Worm (Caenorhabditis elegans): ENCODE results near the gene F31E8.5.

F31E8.5 gene

ce11 chrII:6838270-6838878, 31.3 kb upstream of the F31E8.5 start (continued):
- TF ChIP-seq elt-4 (tag; optimal IDR thresholded peaks at IDR 0.05) (no peak), ets-4 (tag; optimal IDR thresholded peaks at IDR 0.05) (no peak), mec-3 (tag; optimal IDR thresholded peaks at IDR 0.05; ENCODE audit: borderline replicate concordance) (no peak), npax-4 (tag; optimal IDR thresholded peaks at IDR 0.05) (no peak), pros-1 (tag; optimal IDR thresholded peaks at IDR 0.05) (no peak), unc-3 (GFP tag; conservative IDR thresholded peaks at IDR 0.05) (peak; percentile 84), unc-3 (tag; optimal IDR thresholded peaks at IDR 0.05) (peak; percentile 96), unc-86 (tag; optimal IDR thresholded peaks at IDR 0.05) (no peak), pha-4 (tag; optimal IDR thresholded peaks at IDR 0.05) (no peak), ceh-24 (tag; optimal IDR thresholded peaks at IDR 0.05) (no peak), zip-5 (tag; optimal IDR thresholded peaks at IDR 0.05) (no peak), ceh-45 (GFP tag; IDR thresholded peaks at IDR 0.05) (no peak), pat-9 (tag; optimal IDR thresholded peaks at IDR 0.05) (no peak), hlh-30 (tag; optimal IDR thresholded peaks at IDR 0.05; ENCODE audit: insufficient read depth) (no peak), ahr-1 (tag; optimal IDR thresholded peaks at IDR 0.05) (no peak), hlh-6 (tag; optimal IDR thresholded peaks at IDR 0.05) (no peak)

- peak; percentile 77 for TF ChIP-seq ceh-34 (tag; optimal IDR thresholded peaks at IDR 0.05)
- no peak for TF ChIP-seq dve-1 (tag; optimal IDR thresholded peaks at IDR 0.05)
- TF ChIP-seq ceh-2 (tag; optimal IDR thresholded peaks at IDR 0.05) = no peak
- TF ChIP-seq T23F11.4 (GFP tag; optimal IDR thresholded peaks at IDR 0.05) = no peak
- peak; percentile 3 for TF ChIP-seq elt-2 (tag; optimal IDR thresholded peaks at IDR 0.05)
- peak; percentile 4 for TF ChIP-seq ceh-19 (GFP tag; optimal IDR thresholded peaks at IDR 0.05)
- TF ChIP-seq fkh-6 (tag; optimal IDR thresholded peaks at IDR 0.05) = no peak
- no peak for TF ChIP-seq syd-9 (tag; optimal IDR thresholded peaks at IDR 0.05)
- TF ChIP-seq rnt-1 (tag; optimal IDR thresholded peaks at IDR 0.05) = no peak
- TF ChIP-seq hlh-15 (tag; optimal IDR thresholded peaks at IDR 0.05) = no peak
Measured at ce11 chrII:6836762-6837566, 29.9 kb upstream of the F31E8.5 start.

ce11 chrII:6835972-6836595, 29.0 kb upstream of the F31E8.5 start:
- TF ChIP-seq pat-9 (tag; optimal IDR thresholded peaks at IDR 0.05) (no peak), unc-55 (GFP tag; optimal IDR thresholded peaks at IDR 0.05) (peak; percentile 13), ref-2 (tag; optimal IDR thresholded peaks at IDR 0.05) (peak; percentile 27), tbx-2 (tag; optimal IDR thresholded peaks at IDR 0.05) (peak; percentile 42)

- TF ChIP-seq sox-4 (tag; optimal IDR thresholded peaks at IDR 0.05) = no peak
- peak; percentile 71 for TF ChIP-seq unc-42 (tag; optimal IDR thresholded peaks at IDR 0.05)
- peak; percentile 82 for TF ChIP-seq unc-55 (GFP tag; optimal IDR thresholded peaks at IDR 0.05)
- no peak for TF ChIP-seq Y22D7AL.16 (tag; optimal IDR thresholded peaks at IDR 0.05)
- peak; percentile 31 for TF ChIP-seq ttx-3 (tag; optimal IDR thresholded peaks at IDR 0.05)
- TF ChIP-seq ceh-31 (tag; optimal IDR thresholded peaks at IDR 0.05) = peak; percentile 4
- TF ChIP-seq nfya-1 (tag; optimal IDR thresholded peaks at IDR 0.05) = peak; percentile 13
- TF ChIP-seq fkh-10 (GFP tag; optimal IDR thresholded peaks at IDR 0.05) = no peak
Measured at ce11 chrII:6835500-6835899, 28.4 kb upstream of the F31E8.5 start.
